Fruit fly (Drosophila melanogaster) whole organism, adult: Measurements from ENCODE around the gene Cdk8.

ENCODE experiments used
- CG11617 ChIP-seq: fragments of 200-800 bp; sonication (Bioruptor generic); optimal IDR thresholded peaks from 2 replicates; lab custom pipeline; 2017; ENCODE audit warnings: mild to moderate bottlenecking, missing biosample characterization, missing genetic modification reagents, missing genetic modification characterization
- CG12768 ChIP-seq: fragments of 200-800 bp; sonication (Bioruptor generic); optimal IDR thresholded peaks from 2 replicates; lab custom pipeline; 2017; ENCODE audit warnings: missing biosample characterization, missing genetic modification characterization, mild to moderate bottlenecking, moderate library complexity, missing genetic modification reagents
- CG14711 ChIP-seq: fragments of 200-800 bp; sonication (Bioruptor generic); optimal IDR thresholded peaks from 2 replicates; lab custom pipeline; 2018; ENCODE audit warnings: missing biosample characterization, mild to moderate bottlenecking, missing genetic modification characterization, moderate library complexity
- CG1620 ChIP-seq: fragments of 200-800 bp; sonication (Bioruptor generic); optimal IDR thresholded peaks from 2 replicates; lab custom pipeline; 2016; ENCODE audit warnings: missing biosample characterization, missing genetic modification characterization
- CG33017 ChIP-seq: fragments of 200-800 bp; sonication (Bioruptor generic); optimal IDR thresholded peaks from 2 replicates; lab custom pipeline; 2018; ENCODE audit warnings: missing biosample characterization, mild to moderate bottlenecking, missing genetic modification characterization, moderate library complexity
- CG5204 ChIP-seq: fragments of 200-800 bp; sonication (Bioruptor generic); optimal IDR thresholded peaks from 2 replicates; lab custom pipeline; 2016; ENCODE audit warnings: missing biosample characterization, missing genetic modification characterization
- CG7045 ChIP-seq: fragments of 200-800 bp; sonication (Bioruptor generic); optimal IDR thresholded peaks from 2 replicates; lab custom pipeline; 2017; ENCODE audit warnings: missing biosample characterization, mild to moderate bottlenecking, missing genetic modification characterization
- CG7101 ChIP-seq: fragments of 200-800 bp; sonication (Bioruptor generic); optimal IDR thresholded peaks from 2 replicates; lab custom pipeline; 2018; ENCODE audit warnings: missing biosample characterization, mild to moderate bottlenecking, missing genetic modification characterization, moderate library complexity
- Clk ChIP-seq: fragments of 200-800 bp; sonication (Bioruptor generic); optimal IDR thresholded peaks from 2 replicates; lab custom pipeline; 2017; ENCODE audit warnings: missing biosample characterization, missing genetic modification characterization
- Crg-1 ChIP-seq: fragments of 200-800 bp; sonication (Bioruptor generic); optimal IDR thresholded peaks from 2 replicates; lab custom pipeline; 2016; ENCODE audit warnings: missing biosample characterization, missing genetic modification characterization
- Hr96 ChIP-seq: fragments of 200-800 bp; sonication (Bioruptor generic); optimal IDR thresholded peaks from 2 replicates; lab custom pipeline; 2016; ENCODE audit warnings: missing biosample characterization, missing genetic modification characterization
- Mnt ChIP-seq: fragments of 200-800 bp; sonication (Bioruptor generic); optimal IDR thresholded peaks from 2 replicates; lab custom pipeline; 2016; ENCODE audit warnings: missing biosample characterization, mild to moderate bottlenecking, missing genetic modification characterization
- bab1 ChIP-seq: fragments of 200-800 bp; sonication (Bioruptor generic); optimal IDR thresholded peaks from 3 replicates; lab custom pipeline; 2019; ENCODE audit warnings: missing biosample characterization, mild to moderate bottlenecking, missing genetic modification characterization, moderate library complexity
- cic ChIP-seq: fragments of 200-800 bp; sonication (Bioruptor generic); optimal IDR thresholded peaks from 2 replicates; lab custom pipeline; 2017; ENCODE audit warnings: missing biosample characterization, mild to moderate bottlenecking, missing genetic modification characterization, moderate library complexity
- kay ChIP-seq: fragments of 200-800 bp; sonication (Bioruptor generic); peaks from one replicate; lab custom pipeline; 2016; ENCODE audit warnings: missing biosample characterization, missing genetic modification characterization, borderline replicate concordance
- ovo ChIP-seq: fragments of 200-800 bp; sonication (Bioruptor generic); optimal IDR thresholded peaks from 2 replicates; lab custom pipeline; 2016; ENCODE audit warnings: missing biosample characterization, missing genetic modification characterization
- pad ChIP-seq: fragments of 200-800 bp; sonication (Bioruptor generic); optimal IDR thresholded peaks from 3 replicates; lab custom pipeline; 2017; ENCODE audit warnings: missing biosample characterization, missing genetic modification characterization, mild to moderate bottlenecking, moderate library complexity, missing genetic modification reagents
- tj ChIP-seq: fragments of 200-800 bp; sonication (Bioruptor generic); optimal IDR thresholded peaks from 3 replicates; lab custom pipeline; 2017; ENCODE audit warnings: missing biosample characterization, mild to moderate bottlenecking, missing genetic modification characterization, moderate library complexity
- toe ChIP-seq: fragments of 200-800 bp; sonication (Bioruptor generic); optimal IDR thresholded peaks from 2 replicates; lab custom pipeline; 2016; ENCODE audit warnings: missing biosample characterization, missing genetic modification characterization

Cdk8 gene

DNA sequence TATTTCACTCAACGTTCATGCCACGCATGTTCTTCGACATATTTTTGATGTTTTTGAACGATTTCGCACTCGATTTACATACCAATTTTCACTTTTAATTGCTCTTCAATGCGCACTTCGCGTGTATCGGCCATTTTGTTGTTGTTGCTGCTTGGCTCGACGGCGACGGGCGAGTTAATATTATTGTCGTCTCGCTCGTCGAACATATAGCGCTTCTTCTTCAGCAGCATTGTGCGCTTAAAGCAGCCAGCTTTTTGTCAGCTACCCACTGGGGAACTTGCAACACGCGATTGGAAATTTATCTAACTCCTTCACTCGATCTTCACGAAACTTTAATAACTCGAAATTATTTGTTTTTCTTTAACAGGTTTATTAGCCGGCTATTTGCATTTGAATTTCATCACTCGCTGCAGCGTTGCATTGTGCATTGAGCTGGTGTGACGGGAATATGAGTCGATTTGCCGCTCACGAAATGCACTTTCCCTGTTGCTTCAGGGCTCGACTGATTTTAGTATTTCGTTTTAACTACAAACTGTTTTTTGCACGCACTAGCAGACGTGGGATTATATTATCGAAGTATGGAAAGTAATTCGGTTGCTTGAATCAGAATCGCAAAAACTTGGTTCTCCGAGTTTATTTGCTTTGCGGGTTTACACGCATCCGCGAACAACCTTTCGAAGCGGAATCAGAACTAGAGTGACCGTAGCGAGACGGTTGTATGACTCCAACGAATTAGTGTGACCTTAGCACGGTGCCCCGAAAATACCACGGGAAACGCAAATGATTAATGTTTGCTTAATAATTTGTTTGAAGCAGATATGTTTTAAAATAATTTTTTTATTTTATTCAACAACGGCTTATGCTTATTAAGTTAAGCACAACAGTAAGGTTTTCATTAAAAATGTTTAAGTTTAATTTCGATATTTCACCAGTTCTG, 16.4 kb upstream of the Cdk8 start, which contains the start of gene RasGAP1:
RasGAP1 (minus strand) TSS at position 703 of the 937 bp plus-strand sequence.
- peak; percentile 80 for TF ChIP-seq kay (GFP tag; lab: Kevin White, UChicago)
- no peak for TF ChIP-seq Hr96
- TF ChIP-seq CG7045, result no peak
- no peak for TF ChIP-seq ovo
- TF ChIP-seq Mnt (GFP tag; lab: Kevin White, UChicago), result peak; percentile 36
- no peak for TF ChIP-seq CG14711
- TF ChIP-seq cic (GFP tag; lab: Kevin White, UChicago), result peak; percentile 46
- peak; percentile 19 for TF ChIP-seq CG11617
- TF ChIP-seq CG12768 (GFP tag; lab: Kevin White, UChicago), result no peak
- peak; percentile 5 for TF ChIP-seq tj
- no peak for TF ChIP-seq CG5204 (GFP tag; lab: Kevin White, UChicago)
- no peak for TF ChIP-seq Clk (GFP tag; lab: Kevin White, UChicago)
- TF ChIP-seq Crg-1 (GFP tag; lab: Kevin White, UChicago), result peak; percentile 3
- TF ChIP-seq CG7101 (tag; lab: Kevin White, UChicago), result no peak
- peak; percentile 39 for TF ChIP-seq pad (GFP tag; lab: Kevin White, UChicago)
- TF ChIP-seq CG33017, result peak; percentile 27
- peak; percentile 43 for TF ChIP-seq bab1 (GFP tag; lab: Kevin White, UChicago)
- no peak for TF ChIP-seq CG1620 (GFP tag; lab: Kevin White, UChicago)

DNA sequence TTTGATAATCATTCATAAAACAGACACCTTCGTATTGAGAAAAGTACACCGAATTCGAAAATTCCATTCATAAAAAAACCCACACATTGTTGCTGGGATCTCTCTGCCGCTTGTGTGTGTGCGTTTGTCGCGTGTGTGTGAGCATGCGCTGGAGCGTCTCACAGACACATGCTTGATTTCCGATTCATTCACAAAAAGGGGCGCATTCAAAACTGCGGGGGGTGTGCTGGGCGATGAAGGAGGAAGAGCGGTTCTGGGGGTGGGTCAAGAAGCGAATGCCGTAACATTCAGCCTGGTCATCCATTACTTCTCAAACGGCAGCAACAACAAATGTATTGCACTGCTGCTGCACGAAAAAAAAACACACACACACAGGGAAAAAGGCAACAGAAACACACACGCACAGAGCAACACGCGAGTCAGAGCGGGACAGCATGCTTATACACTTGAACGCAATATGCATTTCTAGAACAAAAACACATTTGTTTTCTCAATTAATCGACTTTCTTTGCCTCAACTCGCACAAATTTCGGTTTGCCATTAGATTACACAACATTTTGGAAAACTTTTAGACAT, 15.5 kb upstream of the Cdk8 start:
- TF ChIP-seq cic (GFP tag; lab: Kevin White, UChicago) (peak; percentile 99), pad (GFP tag; lab: Kevin White, UChicago) (peak; percentile 36), CG12768 (GFP tag; lab: Kevin White, UChicago) (no peak), toe (GFP tag; lab: Kevin White, UChicago) (no peak), tj (peak; percentile 12), Mnt (GFP tag; lab: Kevin White, UChicago) (peak; percentile 72)

DNA sequence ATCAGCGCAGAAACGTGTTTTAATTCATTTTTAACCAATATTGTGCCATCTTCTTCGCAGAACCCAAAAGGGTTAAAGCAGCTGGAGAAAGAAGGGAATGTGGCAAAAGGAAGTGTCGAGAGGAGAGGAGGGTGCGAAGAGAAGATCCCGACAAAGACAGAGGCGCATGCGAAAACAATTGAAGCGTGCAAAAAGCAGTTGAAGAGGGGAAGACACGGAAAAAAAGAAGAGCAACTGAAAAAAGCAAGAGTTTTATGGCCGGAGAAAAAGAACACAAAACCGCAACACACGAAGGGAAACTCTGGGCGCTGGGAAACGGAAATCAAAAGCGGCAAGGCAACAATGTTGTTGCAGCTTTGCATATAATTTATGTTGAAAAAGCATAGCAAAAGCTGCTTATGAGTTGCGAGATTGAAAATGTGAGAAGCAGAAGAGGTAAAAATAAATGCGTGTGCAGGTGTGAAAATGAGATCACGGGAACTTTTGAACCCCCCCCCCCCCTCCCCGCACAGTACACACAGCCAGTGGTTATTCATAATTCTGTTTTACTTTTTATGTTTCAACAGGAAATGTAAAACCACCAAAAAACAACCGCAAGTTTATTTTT, 14.8 kb upstream of the Cdk8 start:
- TF ChIP-seq kay (GFP tag; lab: Kevin White, UChicago) (no peak), CG14711 (peak; percentile 40), CG5204 (GFP tag; lab: Kevin White, UChicago) (no peak), tj (no peak), Mnt (GFP tag; lab: Kevin White, UChicago) (no peak), pad (GFP tag; lab: Kevin White, UChicago) (no peak), bab1 (GFP tag; lab: Kevin White, UChicago) (no peak)

DNA sequence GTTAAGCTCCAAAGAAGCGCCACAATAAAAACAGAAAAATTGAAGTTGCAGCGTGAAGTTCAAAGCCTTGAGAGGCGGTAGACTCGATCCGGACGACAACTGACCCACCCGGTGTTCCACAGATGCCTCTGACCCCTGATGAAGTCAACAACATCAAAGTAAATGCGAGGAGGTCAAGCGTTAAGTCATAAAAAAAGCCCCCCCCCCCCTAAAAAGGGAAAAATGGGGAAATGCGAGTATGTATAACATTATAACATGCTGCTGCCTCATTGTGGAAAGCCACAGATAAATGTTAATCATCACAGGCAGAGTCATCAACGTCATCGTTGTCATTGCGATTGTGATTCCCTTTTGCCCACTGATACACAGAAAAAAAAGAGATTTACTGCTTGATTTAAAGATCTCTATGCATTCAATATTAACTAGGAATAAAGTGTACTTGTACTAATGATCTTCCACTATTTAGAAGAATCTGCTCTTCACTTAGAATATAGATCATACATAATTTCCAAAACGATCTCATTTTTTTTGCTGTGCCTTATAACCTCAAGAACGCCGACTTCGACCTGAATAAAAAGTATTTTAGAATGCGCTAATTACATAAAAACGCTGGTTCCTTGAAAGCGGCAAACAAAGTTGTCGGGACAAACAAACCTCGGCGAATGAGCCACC, 12.7 kb upstream of the Cdk8 start:
- no peak for TF ChIP-seq CG7101 (tag; lab: Kevin White, UChicago)
- no peak for TF ChIP-seq toe (GFP tag; lab: Kevin White, UChicago)
- no peak for TF ChIP-seq Crg-1 (GFP tag; lab: Kevin White, UChicago)

DNA sequence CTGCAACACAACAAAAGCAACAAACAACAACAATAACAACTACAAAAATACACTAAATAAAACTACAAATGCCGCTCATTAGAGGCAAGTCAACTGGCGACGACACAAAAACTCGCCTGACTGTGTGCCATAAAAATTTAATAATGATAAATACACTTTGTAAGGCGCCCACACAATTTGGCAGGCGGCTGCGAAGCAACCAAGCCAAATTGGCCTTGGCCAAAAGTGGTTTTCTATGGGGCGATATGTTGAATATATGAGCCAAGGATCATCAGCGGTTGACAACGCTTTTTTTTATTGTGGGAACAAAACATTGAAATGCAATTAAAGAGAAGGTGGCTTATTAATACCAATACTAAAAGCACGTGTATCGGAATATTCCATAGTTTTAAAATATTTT, 11.6 kb upstream of the Cdk8 start:
- TF ChIP-seq Mnt (GFP tag; lab: Kevin White, UChicago) (no peak), CG5204 (GFP tag; lab: Kevin White, UChicago) (no peak), toe (GFP tag; lab: Kevin White, UChicago) (no peak), tj (no peak), cic (GFP tag; lab: Kevin White, UChicago) (no peak), Crg-1 (GFP tag; lab: Kevin White, UChicago) (no peak), CG11617 (no peak), Clk (GFP tag; lab: Kevin White, UChicago) (no peak)

DNA sequence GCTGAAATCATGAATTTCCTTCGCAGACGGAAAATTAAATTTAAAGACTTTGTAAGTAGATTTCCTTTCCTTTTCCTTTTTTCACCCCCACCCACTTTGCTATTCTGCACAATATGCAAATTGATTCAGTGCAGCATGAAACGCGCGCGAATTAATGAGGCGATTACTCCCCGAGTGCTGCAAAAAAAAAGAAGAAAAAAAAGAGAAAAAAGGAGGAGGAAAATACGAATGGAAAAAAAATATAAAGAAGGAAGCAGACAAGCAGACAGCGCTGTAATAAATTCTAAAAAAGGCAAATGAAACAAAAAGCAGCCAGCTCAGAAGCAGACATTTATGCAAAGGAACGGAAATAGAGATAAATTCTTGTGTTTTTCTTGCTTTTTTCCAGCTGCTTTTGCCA, 10.3 kb upstream of the Cdk8 start:
- TF ChIP-seq kay (GFP tag; lab: Kevin White, UChicago) (no peak), pad (GFP tag; lab: Kevin White, UChicago) (no peak), tj (peak; percentile 42), ovo (no peak), CG1620 (GFP tag; lab: Kevin White, UChicago) (no peak), Hr96 (no peak)
